Fruit fly (Drosophila melanogaster): ENCODE measurements around the gene RpS19b.

RpS19b gene

dm6 chr3R:23920874-23921539 is 12.3 kb downstream of the RpS19b start (continued):
- TF ChIP-seq lola (GFP tag; optimal IDR thresholded peaks at IDR 0.05) (no peak), Mad (GFP tag; optimal IDR thresholded peaks at IDR 0.05) (no peak), CG10267 (tag; optimal IDR thresholded peaks at IDR 0.05) (no peak), dm (GFP tag; optimal IDR thresholded peaks at IDR 0.05) (no peak), ind (GFP tag; optimal IDR thresholded peaks at IDR 0.05) (peak; percentile 29), Spps (tag; optimal IDR thresholded peaks at IDR 0.05) (no peak), otp (GFP tag; IDR thresholded peaks at IDR 0.05) (0 out of 3 replicates have a peak, but pooled peaks have one; percentile 40), Tbp (GFP tag; optimal IDR thresholded peaks at IDR 0.05) (no peak), CG9609 (GFP tag; optimal IDR thresholded peaks at IDR 0.05) (peak; percentile 13), Doc2 (GFP tag; IDR thresholded peaks at IDR 0.05) (no peak), zen (tag; optimal IDR thresholded peaks at IDR 0.05) (no peak), Dfd (GFP tag; optimal IDR thresholded peaks at IDR 0.05) (no peak), Taf1 (GFP tag; IDR thresholded peaks at IDR 0.05) (peak; percentile 67; the same call in 1 of the 2 replicates), MESR4 (GFP tag; optimal IDR thresholded peaks at IDR 0.05) (no peak), CG3726 (GFP tag; IDR thresholded peaks at IDR 0.05) (no peak), CG32532 (GFP tag; IDR thresholded peaks at IDR 0.05) (peak; percentile 83), wdn (GFP tag; IDR thresholded peaks at IDR 0.05) (peak; percentile 73), CG17802 (tag; optimal IDR thresholded peaks at IDR 0.05) (no peak), CG18599 (GFP tag; optimal IDR thresholded peaks at IDR 0.05) (peak; percentile 84), trem (tag; optimal IDR thresholded peaks at IDR 0.05) (no peak), CG8765 (GFP tag; IDR thresholded peaks at IDR 0.05) (no peak; the same call in 1 of the 2 replicates), CG31388 (GFP tag; optimal IDR thresholded peaks at IDR 0.05) (no peak), Hr78 (GFP tag; optimal IDR thresholded peaks at IDR 0.05) (no peak), CG12942 (GFP tag; optimal IDR thresholded peaks at IDR 0.05) (no peak), CG9817 (tag; optimal IDR thresholded peaks at IDR 0.05) (peak; percentile 72), CG11723 (GFP tag; optimal IDR thresholded peaks at IDR 0.05) (no peak), chn (GFP tag; optimal IDR thresholded peaks at IDR 0.05) (peak; percentile 34), CG7786 (GFP tag; optimal IDR thresholded peaks at IDR 0.05) (peak; percentile 50), CG10321 (GFP tag; IDR thresholded peaks at IDR 0.05) (0 out of 2 replicates have a peak, but pooled peaks have one; percentile 9), CG18619 (GFP tag; optimal IDR thresholded peaks at IDR 0.05) (peak; percentile 14), Gsc (GFP tag; IDR thresholded peaks at IDR 0.05) (no peak), CG17328 (GFP tag; IDR thresholded peaks at IDR 0.05) (peak; percentile 48; the same call in 1 of the 2 replicates), CG10147 (GFP tag; optimal IDR thresholded peaks at IDR 0.05) (peak; percentile 60), row (GFP tag; IDR thresholded peaks at IDR 0.05) (peak; percentile 76), CG8478 (optimal IDR thresholded peaks at IDR 0.05) (no peak), H15 (GFP tag; IDR thresholded peaks at IDR 0.05) (no peak), Hr3 (GFP tag; optimal IDR thresholded peaks at IDR 0.05) (no peak), tio (GFP tag; optimal IDR thresholded peaks at IDR 0.05) (no peak), CG12299 (tag; optimal IDR thresholded peaks at IDR 0.05) (peak; percentile 71), Dip3 (GFP tag; optimal IDR thresholded peaks at IDR 0.05) (peak; percentile 31), slbo (GFP tag; IDR thresholded peaks at IDR 0.05) (peak; percentile 87), Nf-YC (tag; optimal IDR thresholded peaks at IDR 0.05) (peak; percentile 32), CG15073 (GFP tag; optimal IDR thresholded peaks at IDR 0.05) (no peak), twi (tag; optimal IDR thresholded peaks at IDR 0.05) (no peak), ranshi (GFP tag; IDR thresholded peaks at IDR 0.05) (peak; percentile 63; the same call in 1 of the 2 replicates), klu (GFP tag; IDR thresholded peaks at IDR 0.05) (0 out of 2 replicates have a peak, but pooled peaks have one; percentile 22), CG17186 (GFP tag; optimal IDR thresholded peaks at IDR 0.05) (no peak), dmrt11E (tag; optimal IDR thresholded peaks at IDR 0.05) (no peak), HLH54F (GFP tag; optimal IDR thresholded peaks at IDR 0.05) (peak; percentile 45), hb (GFP tag; IDR thresholded peaks at IDR 0.05; ENCODE audit: partially characterized antibody) (no peak), Ets97D (GFP tag; optimal IDR thresholded peaks at IDR 0.05) (no peak)
